Worm (Caenorhabditis elegans) whole organism, L1 larva: Measurements from ENCODE around the gene F21A3.2.

Experiments used
- C16A3.4 ChIP-seq: fragments of 150-350 bp; optimal IDR thresholded peaks from 2 replicates; lab custom pipeline; 2014; ENCODE audit warnings: missing biosample characterization, missing genetic modification characterization
- aha-1 ChIP-seq: fragments of 150-350 bp; optimal IDR thresholded peaks from 2 replicates; lab custom pipeline; 2014; ENCODE audit warnings: missing biosample characterization, missing genetic modification characterization
- alr-1 ChIP-seq: fragments of 200-800 bp; sonication (Bioruptor generic); optimal IDR thresholded peaks from 2 replicates; lab custom pipeline; 2018; ENCODE audit warnings: borderline replicate concordance, mild to moderate bottlenecking, missing genetic modification characterization, missing compliant biosample characterization
- aly-2 ChIP-seq: fragments of 150-350 bp; optimal IDR thresholded peaks from 2 replicates; lab custom pipeline; 2014; ENCODE audit warnings: missing biosample characterization, missing genetic modification characterization
- blmp-1 ChIP-seq: fragments of 150-350 bp; optimal IDR thresholded peaks from 2 replicates; lab custom pipeline; 2014; ENCODE audit warnings: missing biosample characterization, missing genetic modification characterization
- ceh-8 ChIP-seq: fragments of 200-800 bp; sonication (Bioruptor generic); optimal IDR thresholded peaks from 2 replicates; lab custom pipeline; 2018; ENCODE audit warnings: mild to moderate bottlenecking, missing genetic modification characterization, moderate library complexity, missing compliant biosample characterization
- ceh-82 ChIP-seq, 3 experiments: fragments of 150-350 bp in 1 of 3; sonication (generic microtip) in 2 of 3; optimal IDR thresholded peaks; 2 replicates each; lab custom pipeline; 2014 to 2017; ENCODE audit warnings: missing biosample characterization in 3 of 3, missing genetic modification characterization in 3 of 3
- ceh-88 ChIP-seq: fragments of 200-800 bp; sonication (Bioruptor generic); IDR thresholded peaks from 2 replicates; pipeline ENCODE4 v1.3.6; 2022; ENCODE audit warnings: missing genetic modification characterization, missing compliant biosample characterization
- dpl-1 ChIP-seq, 3 experiments: fragments of 150-350 bp in 2 of 3; sonication (generic microtip) in 1 of 3; optimal IDR thresholded peaks; 2 replicates each; lab custom pipeline; 2014 to 2017; ENCODE audit warnings: missing biosample characterization in 3 of 3, missing genetic modification characterization in 3 of 3, missing genetic modification reagents in 3 of 3
- efl-1 ChIP-seq, 4 experiments: fragments of 150-350 bp; optimal IDR thresholded peaks in 3 of 4; peaks in 1 of 4; 1 replicate in 1 of 4; 2 replicates in 3 of 4; lab custom pipeline; 2014; ENCODE audit warnings: missing biosample characterization in 2 of 4, missing genetic modification characterization in 2 of 4, missing genetic modification reagents in 2 of 4
- efl-3 ChIP-seq: fragments of 200-800 bp; sonication (Bioruptor generic); optimal IDR thresholded peaks from 2 replicates; lab custom pipeline; 2018; ENCODE audit warnings: mild to moderate bottlenecking, missing genetic modification characterization, missing compliant biosample characterization
- elt-2 ChIP-seq: sonication (generic microtip); optimal IDR thresholded peaks from 2 replicates; lab custom pipeline; 2016; ENCODE audit warnings: missing genetic modification characterization, mild to moderate bottlenecking, inconsistent platforms, missing compliant biosample characterization, missing genetic modification reagents
- elt-3 ChIP-seq, 6 experiments: fragments of 150-350 bp in 1 of 6; sonication (generic microtip); optimal IDR thresholded peaks; 2 replicates each; lab custom pipeline; 2017 to 2018; ENCODE audit warnings: missing biosample characterization in 6 of 6, missing genetic modification characterization in 6 of 6, inconsistent platforms in 1 of 6
- fkh-10 ChIP-seq: sonication (generic microtip); optimal IDR thresholded peaks from 2 replicates; lab custom pipeline; 2017; ENCODE audit warnings: missing biosample characterization, missing genetic modification reagents, missing genetic modification characterization
- fkh-4 ChIP-seq: sonication (generic microtip); optimal IDR thresholded peaks from 2 replicates; lab custom pipeline; 2016; ENCODE audit warnings: missing compliant biosample characterization, missing genetic modification characterization, borderline replicate concordance
- fkh-8 ChIP-seq: sonication (generic microtip); optimal IDR thresholded peaks from 2 replicates; lab custom pipeline; 2016; ENCODE audit warnings: mild to moderate bottlenecking, missing genetic modification characterization, missing compliant biosample characterization
- fos-1 ChIP-seq: fragments of 150-350 bp; optimal IDR thresholded peaks from 2 replicates; lab custom pipeline; 2014; ENCODE audit warnings: missing biosample characterization, missing genetic modification characterization
- grh-1 ChIP-seq: fragments of 200-800 bp; sonication (Bioruptor generic); IDR thresholded peaks from 2 replicates; pipeline ENCODE4 v1.3.6; 2022; ENCODE audit warnings: missing genetic modification reagents, missing genetic modification characterization, missing compliant biosample characterization
- hlh-17 ChIP-seq: fragments of 200-800 bp; sonication (Bioruptor generic); optimal IDR thresholded peaks from 2 replicates; lab custom pipeline; 2018; ENCODE audit warnings: missing genetic modification characterization, mild to moderate bottlenecking, missing compliant biosample characterization, moderate library complexity, borderline replicate concordance
- hlh-4 ChIP-seq: sonication (generic microtip); optimal IDR thresholded peaks from 2 replicates; lab custom pipeline; 2016; ENCODE audit warnings: mild to moderate bottlenecking, missing genetic modification characterization, missing compliant biosample characterization
- isw-1 ChIP-seq: fragments of 200-800 bp; sonication (Bioruptor generic); IDR thresholded peaks from 2 replicates; pipeline ENCODE4 v1.3.6; 2022; ENCODE audit warnings: missing genetic modification characterization, missing compliant biosample characterization
- jun-1 ChIP-seq: fragments of 150-350 bp; optimal IDR thresholded peaks from 2 replicates; lab custom pipeline; 2014; ENCODE audit warnings: missing biosample characterization, missing genetic modification reagents, missing genetic modification characterization
- lin-13 ChIP-seq: fragments of 150-350 bp; optimal IDR thresholded peaks from 2 replicates; lab custom pipeline; 2014; ENCODE audit warnings: missing biosample characterization, missing genetic modification reagents, missing genetic modification characterization
- lin-14 ChIP-seq: fragments of 200-800 bp; sonication (Bioruptor generic); optimal IDR thresholded peaks from 2 replicates; lab custom pipeline; 2018; ENCODE audit warnings: mild to moderate bottlenecking, missing genetic modification characterization, moderate library complexity, missing compliant biosample characterization
- lin-15B ChIP-seq: fragments of 150-350 bp; sonication (generic microtip); optimal IDR thresholded peaks from 3 replicates; lab custom pipeline; 2014; ENCODE audit warnings: missing biosample characterization, missing genetic modification characterization
- lin-35 ChIP-seq, 2 experiments: fragments of 150-350 bp; optimal IDR thresholded peaks; 2 replicates each; lab custom pipeline; 2014; ENCODE audit warnings: missing biosample characterization in 2 of 2, missing genetic modification characterization in 2 of 2, missing genetic modification reagents in 2 of 2
- lsy-2 ChIP-seq, 2 experiments: fragments of 150-350 bp; optimal IDR thresholded peaks; 2 replicates each; lab custom pipeline; 2014; ENCODE audit warnings: missing biosample characterization in 2 of 2, missing genetic modification characterization in 2 of 2
- mab-9 ChIP-seq: fragments of 200-800 bp; sonication (Bioruptor generic); IDR thresholded peaks from 2 replicates; pipeline ENCODE4 v1.3.6; 2022; ENCODE audit warnings: missing genetic modification reagents, missing genetic modification characterization, missing compliant biosample characterization
- mef-2 ChIP-seq: fragments of 150-350 bp; optimal IDR thresholded peaks from 2 replicates; lab custom pipeline; 2014; ENCODE audit warnings: missing biosample characterization, missing genetic modification characterization
- nhr-12 ChIP-seq: sonication (generic microtip); optimal IDR thresholded peaks from 2 replicates; lab custom pipeline; 2017; ENCODE audit warnings: missing biosample characterization, missing genetic modification characterization
- nhr-19 ChIP-seq: fragments of 200-800 bp; sonication (Bioruptor generic); conservative IDR thresholded peaks from 2 replicates; pipeline ENCODE4 v1.3.6; 2022; ENCODE audit warnings: missing genetic modification characterization, missing compliant biosample characterization
- nhr-20 ChIP-seq: sonication (generic microtip); optimal IDR thresholded peaks from 2 replicates; lab custom pipeline; 2016; ENCODE audit warnings: mild to moderate bottlenecking, missing genetic modification characterization, missing compliant biosample characterization
- nhr-71 ChIP-seq: sonication (generic microtip); optimal IDR thresholded peaks from 2 replicates; lab custom pipeline; 2016; ENCODE audit warnings: mild to moderate bottlenecking, missing genetic modification characterization, moderate library complexity, missing compliant biosample characterization
- nhr-77 ChIP-seq: fragments of 150-350 bp; optimal IDR thresholded peaks from 2 replicates; lab custom pipeline; 2014; ENCODE audit warnings: missing biosample characterization, missing genetic modification characterization
- nhr-84 ChIP-seq: sonication (generic microtip); optimal IDR thresholded peaks from 2 replicates; lab custom pipeline; 2017; ENCODE audit warnings: missing biosample characterization, missing genetic modification characterization
- nhr-85 ChIP-seq: sonication (generic microtip); peaks from one replicate; lab custom pipeline; 2016; ENCODE audit warnings: missing genetic modification characterization, inconsistent platforms, missing compliant biosample characterization
- nhr-90 ChIP-seq: sonication (generic microtip); optimal IDR thresholded peaks from 2 replicates; lab custom pipeline; 2016; ENCODE audit warnings: mild to moderate bottlenecking, missing genetic modification characterization, missing compliant biosample characterization; ENCODE audit not compliant: poor library complexity
- pqm-1 ChIP-seq: sonication (generic microtip); optimal IDR thresholded peaks from 3 replicates; lab custom pipeline; 2017; ENCODE audit warnings: missing biosample characterization, missing genetic modification characterization
- skn-1 ChIP-seq: fragments of 150-350 bp; optimal IDR thresholded peaks from 2 replicates; lab custom pipeline; 2014; ENCODE audit warnings: missing biosample characterization, missing genetic modification characterization
- sptf-1 ChIP-seq: fragments of 150-350 bp; optimal IDR thresholded peaks from 2 replicates; lab custom pipeline; 2014; ENCODE audit warnings: missing biosample characterization, missing genetic modification characterization
- tlp-1 ChIP-seq: fragments of 150-350 bp; optimal IDR thresholded peaks from 2 replicates; lab custom pipeline; 2014; ENCODE audit warnings: missing biosample characterization, missing genetic modification characterization
- unc-130 ChIP-seq: fragments of 150-350 bp; optimal IDR thresholded peaks from 2 replicates; lab custom pipeline; 2017; ENCODE audit warnings: missing biosample characterization, missing genetic modification characterization, inconsistent platforms
- unc-86 ChIP-seq: sonication (generic microtip); optimal IDR thresholded peaks from 2 replicates; lab custom pipeline; 2016; ENCODE audit warnings: missing genetic modification characterization, missing compliant biosample characterization
- unc-98 ChIP-seq: fragments of 200-800 bp; sonication (Bioruptor generic); IDR thresholded peaks from 2 replicates; pipeline ENCODE4 v1.3.6; 2022; ENCODE audit warnings: missing genetic modification characterization, missing compliant biosample characterization
- vab-15 ChIP-seq: sonication (generic microtip); optimal IDR thresholded peaks from 2 replicates; lab custom pipeline; 2017; ENCODE audit warnings: missing genotype, mild to moderate bottlenecking, missing genetic modification characterization, missing compliant biosample characterization
- xbp-1 ChIP-seq: sonication (generic microtip); optimal IDR thresholded peaks from 2 replicates; lab custom pipeline; 2016; ENCODE audit warnings: missing genetic modification characterization, missing compliant biosample characterization
- zag-1 ChIP-seq: fragments of 150-350 bp; optimal IDR thresholded peaks from 2 replicates; lab custom pipeline; 2014; ENCODE audit warnings: missing biosample characterization, missing genetic modification characterization

The F21A3.2 gene

ce11 chrV:15512856-15513756 is 20.7 kb downstream of the F21A3.2 start:
- peak in 1 of 2 experiments; percentile 23 for TF ChIP-seq lsy-2 (tag; optimal IDR thresholded peaks at IDR 0.05; lab: Kevin White, UChicago)
- TF ChIP-seq nhr-20 (tag; lab: Kevin White, UChicago) = no peak

ce11 chrV:15511613-15512216 is 22.0 kb downstream of the F21A3.2 start, which contains the start of gene rpl-38:
TSS of gene rpl-38 (plus strand) at chrV:15512166.
- TF ChIP-seq fkh-4 = peak; percentile 45
- TF ChIP-seq efl-3 = no peak
- TF ChIP-seq fkh-8 (tag; lab: Kevin White, UChicago) = peak; percentile 68
- no peak for TF ChIP-seq blmp-1 (tag; lab: Kevin White, UChicago)
- peak; percentile 80 for TF ChIP-seq nhr-90
- TF ChIP-seq lin-15B = no peak
- no peak for TF ChIP-seq hlh-17
- TF ChIP-seq efl-1 (optimal IDR thresholded peaks at IDR 0.05; lab: Kevin White, UChicago) = peak; percentile 88 to 89
- TF ChIP-seq efl-1 (GFP tag; optimal IDR thresholded peaks at IDR 0.05 in 1 of 2; lab: Kevin White, UChicago) = peak; percentile 81 to 98
- no peak for TF ChIP-seq zag-1 (tag; lab: Kevin White, UChicago)
- peak; percentile 68 for TF ChIP-seq fos-1 (tag; lab: Kevin White, UChicago)
- peak; percentile 64 for TF ChIP-seq grh-1 (GFP tag; lab: Robert Waterston, UW)
- peak; percentile 78 for TF ChIP-seq unc-86 (tag; lab: Kevin White, UChicago)
- TF ChIP-seq vab-15 (tag; lab: Kevin White, UChicago) = peak; percentile 22
- TF ChIP-seq unc-130 = peak; percentile 90
- TF ChIP-seq sptf-1 = no peak
- no peak for TF ChIP-seq tlp-1 (tag; lab: Kevin White, UChicago)
- TF ChIP-seq fkh-10 (GFP tag; lab: Kevin White, UChicago) = peak; percentile 35
- peak; percentile 22 for TF ChIP-seq aha-1 (tag; lab: Kevin White, UChicago)
- peak in 3 of 6 experiments; percentile 55 to 68 (median 57) for TF ChIP-seq elt-3 (tag; optimal IDR thresholded peaks at IDR 0.05; lab: Kevin White, UChicago)
- no peak for TF ChIP-seq unc-98 (GFP tag; lab: Robert Waterston, UW)
- TF ChIP-seq nhr-84 = no peak
- TF ChIP-seq mef-2 (tag; lab: Kevin White, UChicago) = no peak
- TF ChIP-seq jun-1 (tag; lab: Kevin White, UChicago) = peak; percentile 76
- peak; percentile 80 for TF ChIP-seq lin-14 (GFP tag; lab: Kevin White, UChicago)
- peak; percentile 90 for TF ChIP-seq nhr-71
- peak; percentile 62 for TF ChIP-seq nhr-77 (tag; lab: Kevin White, UChicago)
- peak; percentile 66 for TF ChIP-seq aly-2 (tag; lab: Kevin White, UChicago)
- no peak for TF ChIP-seq nhr-12 (tag; lab: Kevin White, UChicago)
- TF ChIP-seq hlh-4 = no peak
- peak; percentile 83 to 89 for TF ChIP-seq lin-35 (GFP tag; optimal IDR thresholded peaks at IDR 0.05; lab: Kevin White, UChicago)
- TF ChIP-seq mab-9 = no peak
- TF ChIP-seq ceh-8 = no peak
- TF ChIP-seq elt-2 (tag; lab: Kevin White, UChicago) = peak; percentile 67
- peak; percentile 91 for TF ChIP-seq nhr-85 (tag; lab: Kevin White, UChicago)
- no peak for TF ChIP-seq alr-1 (tag; lab: Kevin White, UChicago)
- TF ChIP-seq C16A3.4 (tag; lab: Kevin White, UChicago) = peak; percentile 94
- no peak for TF ChIP-seq ceh-88
- TF ChIP-seq isw-1 (GFP tag; lab: Robert Waterston, UW) = peak; percentile 86
- peak; percentile 77 for TF ChIP-seq lin-13 (GFP tag; lab: Kevin White, UChicago)
- TF ChIP-seq skn-1 (tag; lab: Kevin White, UChicago) = peak; percentile 76
- TF ChIP-seq dpl-1 (GFP tag; optimal IDR thresholded peaks at IDR 0.05; lab: Kevin White, UChicago) = peak; percentile 73 to 84 (median 82)
- TF ChIP-seq nhr-19 (GFP tag; lab: Robert Waterston, UW) = peak; percentile 86
- TF ChIP-seq xbp-1 (tag; lab: Kevin White, UChicago) = peak; percentile 78
- TF ChIP-seq ceh-82 (tag; optimal IDR thresholded peaks at IDR 0.05; lab: Kevin White, UChicago) = peak; percentile 82 to 92 (median 82)
- no peak for TF ChIP-seq pqm-1 (tag; lab: Kevin White, UChicago)
- TF ChIP-seq lsy-2 (tag; optimal IDR thresholded peaks at IDR 0.05; lab: Kevin White, UChicago) = peak; percentile 99
